Fruit fly (Drosophila melanogaster) Kc167 (cell line): Measurements from ENCODE around the gene Mur2B.

ENCODE experiments used
- Myc ChIP-seq: fragments of >200 bp; optimal IDR thresholded peaks from 2 replicates; lab custom pipeline; 2017; ENCODE audit warnings: missing external identifiers
- h ChIP-seq: fragments of >200 bp; optimal IDR thresholded peaks from 3 replicates; lab custom pipeline; 2018; ENCODE audit warnings: missing external identifiers
- psq ChIP-seq: fragments of >200 bp; optimal IDR thresholded peaks from 2 replicates; lab custom pipeline; 2017; ENCODE audit warnings: missing external identifiers

- TF ChIP-seq psq: no peak
- TF ChIP-seq Myc (lab: Kevin White, UChicago): no peak
- TF ChIP-seq h (lab: Kevin White, UChicago): no peak
These were observed 62.5 kb downstream of the Mur2B start for dm6 chrX:1606064-1606463.
